Worm (Caenorhabditis elegans): ENCODE results near the gene AH10.2.

Gene AH10.2

ce11 chrV:14160698-14161097 is 4.1 kb downstream of the AH10.2 start, which contains the start of gene cest-1.2:
cest-1.2 (minus strand) TSS chrV:14160862.
- TF ChIP-seq jun-1 (tag; optimal IDR thresholded peaks at IDR 0.05) (no peak), R02D3.7 (tag; optimal IDR thresholded peaks at IDR 0.05) (no peak), snpc-4 (tag; optimal IDR thresholded peaks at IDR 0.05) (no peak), mdl-1 (tag; optimal IDR thresholded peaks at IDR 0.05) (no peak), nhr-11 (tag; optimal IDR thresholded peaks at IDR 0.05) (no peak), pha-4 (tag; optimal IDR thresholded peaks at IDR 0.05) (peak; percentile 15), ceh-82 (tag; optimal IDR thresholded peaks at IDR 0.05) (no peak), pqm-1 (tag; optimal IDR thresholded peaks at IDR 0.05) (peak; percentile 36), unc-62 (GFP tag; optimal IDR thresholded peaks at IDR 0.05) (no peak), aly-2 (tag; optimal IDR thresholded peaks at IDR 0.05) (no peak), fos-1 (tag; optimal IDR thresholded peaks at IDR 0.05) (no peak), daf-12 (tag; optimal IDR thresholded peaks at IDR 0.05) (no peak), elt-2 (tag; optimal IDR thresholded peaks at IDR 0.05) (peak; percentile 46), nhr-237 (tag; optimal IDR thresholded peaks at IDR 0.05) (no peak), mml-1 (tag; optimal IDR thresholded peaks at IDR 0.05) (no peak), eor-1 (tag; optimal IDR thresholded peaks at IDR 0.05) (no peak), skn-1 (tag; optimal IDR thresholded peaks at IDR 0.05) (no peak), nhr-77 (tag; optimal IDR thresholded peaks at IDR 0.05) (no peak), ZK546.5 (tag; optimal IDR thresholded peaks at IDR 0.05) (no peak), fkh-2 (tag; optimal IDR thresholded peaks at IDR 0.05) (no peak), nfya-1 (tag; optimal IDR thresholded peaks at IDR 0.05; ENCODE audit: insufficient read depth) (no peak)

- TF ChIP-seq ceh-82 (tag; optimal IDR thresholded peaks at IDR 0.05), result no peak
- TF ChIP-seq nhr-25 (tag; optimal IDR thresholded peaks at IDR 0.05), result no peak
- no peak for TF ChIP-seq R02D3.7 (tag; optimal IDR thresholded peaks at IDR 0.05)
- no peak for TF ChIP-seq nhr-23 (tag; optimal IDR thresholded peaks at IDR 0.05)
- TF ChIP-seq nhr-12 (tag; optimal IDR thresholded peaks at IDR 0.05), result no peak
- TF ChIP-seq ceh-16 (tag; optimal IDR thresholded peaks at IDR 0.05), result no peak
- TF ChIP-seq daf-12 (tag; optimal IDR thresholded peaks at IDR 0.05), result no peak
- no peak for TF ChIP-seq nhr-77 (tag; optimal IDR thresholded peaks at IDR 0.05)
- TF ChIP-seq fkh-2 (tag; optimal IDR thresholded peaks at IDR 0.05), result no peak
- TF ChIP-seq ztf-11 (tag; optimal IDR thresholded peaks at IDR 0.05), result no peak
- no peak for TF ChIP-seq snpc-4 (tag; optimal IDR thresholded peaks at IDR 0.05)
- TF ChIP-seq nhr-43 (tag; optimal IDR thresholded peaks at IDR 0.05; ENCODE audit: poor library complexity, severe bottlenecking), result no peak
- TF ChIP-seq tbx-2 (tag; optimal IDR thresholded peaks at IDR 0.05), result no peak
- no peak for TF ChIP-seq egl-27 (tag; optimal IDR thresholded peaks at IDR 0.05)
- no peak for TF ChIP-seq eor-1 (tag; optimal IDR thresholded peaks at IDR 0.05)
These were observed 6.5 kb downstream of the AH10.2 start, which contains the start of gene srd-26 for ce11 chrV:14162959-14163548. srd-26 (minus strand) TSS chrV:14163009.

ce11 chrV:14165745-14166144 is 9.2 kb downstream of the AH10.2 start:
- no peak for TF ChIP-seq pha-4 (tag; optimal IDR thresholded peaks at IDR 0.05)
- TF ChIP-seq nhr-12 (tag; optimal IDR thresholded peaks at IDR 0.05), result no peak
- TF ChIP-seq ceh-82 (tag; optimal IDR thresholded peaks at IDR 0.05), result no peak
- no peak for TF ChIP-seq nhr-237 (tag; optimal IDR thresholded peaks at IDR 0.05)
- TF ChIP-seq ceh-28 (tag; optimal IDR thresholded peaks at IDR 0.05), result no peak
- no peak for TF ChIP-seq elt-1 (tag; optimal IDR thresholded peaks at IDR 0.05)
- TF ChIP-seq unc-62 (GFP tag; optimal IDR thresholded peaks at IDR 0.05), result no peak
- TF ChIP-seq ztf-4 (tag; optimal IDR thresholded peaks at IDR 0.05), result no peak
- TF ChIP-seq egl-27 (tag; optimal IDR thresholded peaks at IDR 0.05), result no peak
- no peak for TF ChIP-seq nhr-23 (tag; optimal IDR thresholded peaks at IDR 0.05)
- no peak for TF ChIP-seq pqm-1 (tag; optimal IDR thresholded peaks at IDR 0.05)
- TF ChIP-seq nhr-76 (tag; optimal IDR thresholded peaks at IDR 0.05), result no peak
- no peak for TF ChIP-seq nhr-11 (tag; optimal IDR thresholded peaks at IDR 0.05)
- TF ChIP-seq egl-5 (tag; optimal IDR thresholded peaks at IDR 0.05), result no peak
- no peak for TF ChIP-seq fkh-10 (GFP tag; optimal IDR thresholded peaks at IDR 0.05)
- TF ChIP-seq lin-15B (tag; optimal IDR thresholded peaks at IDR 0.05), result no peak
- no peak for TF ChIP-seq nhr-25 (tag; optimal IDR thresholded peaks at IDR 0.05)

- no peak for TF ChIP-seq nhr-237 (tag; optimal IDR thresholded peaks at IDR 0.05)
- no peak for TF ChIP-seq ztf-4 (tag; optimal IDR thresholded peaks at IDR 0.05)
- no peak for TF ChIP-seq jun-1 (tag; optimal IDR thresholded peaks at IDR 0.05)
- TF ChIP-seq snpc-4 (tag; optimal IDR thresholded peaks at IDR 0.05), result no peak
- no peak for TF ChIP-seq elt-3 (tag; optimal IDR thresholded peaks at IDR 0.05)
These were observed 10.1 kb downstream of the AH10.2 start, which contains the start of gene cest-1.1 for ce11 chrV:14166630-14167029. cest-1.1 (minus strand) TSS chrV:14166730.
